Fruit fly (Drosophila melanogaster) whole organism, embryonic: ENCODE measurements around the gene CG43294.

Experiments used
- CG11398 ChIP-seq: fragments of 200-800 bp; sonication (Bioruptor generic); optimal IDR thresholded peaks from 2 replicates; lab custom pipeline; 2016; ENCODE audit warnings: missing biosample characterization, missing genetic modification characterization
- CG13287 ChIP-seq: fragments of 200-800 bp; sonication (Bioruptor generic); IDR thresholded peaks from 2 replicates; pipeline ENCODE4 v1.3.6; 2022; ENCODE audit warnings: missing biosample characterization, missing genetic modification characterization; ENCODE audit not compliant: partially characterized antibody
- CG7556 ChIP-seq: fragments of 200-800 bp; sonication (Bioruptor generic); optimal IDR thresholded peaks from 2 replicates; lab custom pipeline; 2017; ENCODE audit warnings: missing biosample characterization, mild to moderate bottlenecking, missing genetic modification characterization
- CG8359 ChIP-seq: fragments of 200-800 bp; sonication (Bioruptor generic); optimal IDR thresholded peaks from 2 replicates; lab custom pipeline; 2017; ENCODE audit warnings: missing biosample characterization, mild to moderate bottlenecking, missing genetic modification characterization, borderline replicate concordance
- Dfd ChIP-seq, 2 experiments: fragments of >200 bp; optimal IDR thresholded peaks; 2 replicates each; lab custom pipeline; 2017; ENCODE audit warnings: missing biosample characterization in 2 of 2, missing genetic modification characterization in 2 of 2
- GATAe ChIP-seq: fragments of 200-800 bp; sonication (Bioruptor generic); conservative IDR thresholded peaks from 2 replicates; pipeline ENCODE4 v1.3.6; 2022; ENCODE audit warnings: missing biosample characterization, missing genetic modification characterization
- HmgZ ChIP-seq: fragments of 200-800 bp; sonication (Bioruptor generic); optimal IDR thresholded peaks from 2 replicates; lab custom pipeline; 2018; ENCODE audit warnings: missing biosample characterization, mild to moderate bottlenecking, missing genetic modification characterization
- NK7.1 ChIP-seq: fragments of 200-800 bp; sonication (Bioruptor generic); optimal IDR thresholded peaks from 3 replicates; lab custom pipeline; 2016; ENCODE audit warnings: missing biosample characterization, missing genetic modification characterization
- YL-1 ChIP-seq: fragments of 200-800 bp; sonication (Bioruptor generic); optimal IDR thresholded peaks from 3 replicates; lab custom pipeline; 2017; ENCODE audit warnings: missing biosample characterization, mild to moderate bottlenecking, missing genetic modification characterization
- croc ChIP-seq: fragments of 200-800 bp; sonication (Bioruptor generic); conservative IDR thresholded peaks from 3 replicates; pipeline ENCODE4 v1.3.6; 2022; ENCODE audit warnings: missing biosample characterization, missing genetic modification characterization
- z ChIP-seq: fragments of 200-800 bp; sonication (Bioruptor generic); IDR thresholded peaks from 3 replicates; pipeline ENCODE4 v1.3.6; 2022; ENCODE audit warnings: missing biosample characterization, missing genetic modification characterization

dm6 chr3L:11941612-11942011, 16.5 kb upstream of the CG43294 start, which contains the start of gene Rpt4R:
- TF ChIP-seq HmgZ (tag; lab: Kevin White, UChicago), result no peak
- no peak for TF ChIP-seq CG11398 (GFP tag; lab: Kevin White, UChicago)
- TF ChIP-seq Dfd (GFP tag; optimal IDR thresholded peaks at IDR 0.05; lab: Kevin White, UChicago), result no peak
- TF ChIP-seq NK7.1 (GFP tag; lab: Kevin White, UChicago), result no peak
- TF ChIP-seq YL-1 (GFP tag; lab: Kevin White, UChicago), result no peak
- TF ChIP-seq CG8359 (GFP tag; lab: Kevin White, UChicago), result no peak
- no peak for TF ChIP-seq CG7556
- TF ChIP-seq GATAe, result no peak
- no peak for TF ChIP-seq z (GFP tag; lab: Robert Waterston, UW)
- TF ChIP-seq CG13287 (GFP tag; lab: Robert Waterston, UW), result no peak
- no peak for TF ChIP-seq croc (GFP tag; lab: Robert Waterston, UW)
